Fruit fly (Drosophila melanogaster) whole organism, adult: Measurements from ENCODE around the gene CG1632.
A peak's percentile ranks its signal among the peaks of the same experiment; 100 is the strongest.

ENCODE experiments used
- CG14711 ChIP-seq: fragments of 200-800 bp; sonication (Bioruptor generic); optimal IDR thresholded peaks from 2 replicates; lab custom pipeline; 2018; ENCODE audit warnings: missing biosample characterization, mild to moderate bottlenecking, missing genetic modification characterization, moderate library complexity
- CG33017 ChIP-seq: fragments of 200-800 bp; sonication (Bioruptor generic); optimal IDR thresholded peaks from 2 replicates; lab custom pipeline; 2018; ENCODE audit warnings: missing biosample characterization, mild to moderate bottlenecking, missing genetic modification characterization, moderate library complexity
- CG5204 ChIP-seq: fragments of 200-800 bp; sonication (Bioruptor generic); optimal IDR thresholded peaks from 2 replicates; lab custom pipeline; 2016; ENCODE audit warnings: missing biosample characterization, missing genetic modification characterization
- Hr96 ChIP-seq: fragments of 200-800 bp; sonication (Bioruptor generic); optimal IDR thresholded peaks from 2 replicates; lab custom pipeline; 2016; ENCODE audit warnings: missing biosample characterization, missing genetic modification characterization
- cic ChIP-seq: fragments of 200-800 bp; sonication (Bioruptor generic); optimal IDR thresholded peaks from 2 replicates; lab custom pipeline; 2017; ENCODE audit warnings: missing biosample characterization, mild to moderate bottlenecking, missing genetic modification characterization, moderate library complexity
- kay ChIP-seq: fragments of 200-800 bp; sonication (Bioruptor generic); peaks from one replicate; lab custom pipeline; 2016; ENCODE audit warnings: missing biosample characterization, missing genetic modification characterization, borderline replicate concordance
- pad ChIP-seq: fragments of 200-800 bp; sonication (Bioruptor generic); optimal IDR thresholded peaks from 3 replicates; lab custom pipeline; 2017; ENCODE audit warnings: missing biosample characterization, missing genetic modification characterization, mild to moderate bottlenecking, moderate library complexity, missing genetic modification reagents
- toe ChIP-seq: fragments of 200-800 bp; sonication (Bioruptor generic); optimal IDR thresholded peaks from 2 replicates; lab custom pipeline; 2016; ENCODE audit warnings: missing biosample characterization, missing genetic modification characterization

Gene CG1632

DNA sequence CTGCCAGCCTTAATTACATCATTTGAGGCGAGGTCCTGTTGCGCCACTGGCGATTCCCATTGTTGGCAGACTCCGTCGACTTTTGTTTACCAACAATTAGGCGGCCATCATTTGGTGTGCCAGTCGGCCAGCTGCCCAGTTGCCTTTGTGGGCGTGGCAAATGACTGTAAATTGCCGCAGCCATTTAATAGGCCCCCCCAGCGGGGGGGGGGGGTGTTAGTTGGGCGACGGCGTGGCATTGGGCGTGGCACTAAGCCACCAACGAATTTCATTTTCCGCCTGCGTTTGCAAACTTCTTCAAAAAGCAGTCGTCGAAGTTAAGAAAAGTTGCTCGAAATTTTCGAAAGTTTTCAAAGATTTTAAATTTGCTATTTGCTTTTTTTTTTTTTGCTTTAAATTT is 34.4 kb downstream of the CG1632 start:
- TF ChIP-seq CG5204 (GFP tag; lab: Kevin White, UChicago) (no peak), pad (GFP tag; lab: Kevin White, UChicago) (no peak), CG33017 (no peak), kay (GFP tag; lab: Kevin White, UChicago) (no peak)

DNA sequence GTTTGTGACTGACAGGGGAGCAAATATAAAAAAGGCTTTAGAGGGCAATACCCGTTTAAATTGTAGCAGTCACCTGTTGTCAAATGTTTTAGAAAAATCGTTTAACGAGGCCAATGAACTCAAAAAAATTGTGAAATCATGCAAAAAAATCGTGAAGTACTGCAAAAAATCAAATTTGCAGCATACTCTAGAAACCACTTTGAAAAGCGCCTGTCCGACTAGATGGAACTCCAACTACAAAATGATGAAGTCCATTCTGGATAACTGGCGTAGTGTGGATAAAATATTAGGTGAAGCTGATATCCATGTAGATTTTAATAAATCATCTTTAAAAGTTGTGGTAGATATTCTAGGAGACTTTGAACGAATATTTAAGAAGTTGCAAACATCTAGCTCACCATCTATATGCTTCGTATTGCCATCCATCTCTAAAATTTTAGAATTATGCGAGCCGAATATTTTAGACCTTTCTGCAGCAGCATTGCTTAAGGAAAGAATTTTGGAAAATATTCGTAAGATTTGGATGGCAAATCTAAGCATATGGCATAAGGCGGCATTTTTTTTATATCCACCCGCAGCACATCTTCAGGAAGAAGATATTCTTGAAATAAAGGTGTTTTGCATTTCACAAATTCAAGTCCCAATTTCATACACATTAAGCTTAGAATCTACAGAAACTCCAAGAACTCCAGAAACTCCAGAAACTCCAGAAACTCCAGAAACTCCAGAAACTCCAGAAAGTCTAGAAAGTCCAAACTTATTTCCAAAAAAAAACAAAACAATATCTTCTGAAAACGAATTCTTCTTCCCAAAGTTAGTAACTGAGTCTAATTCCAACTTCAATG is 42.2 kb downstream of the CG1632 start:
- TF ChIP-seq toe (GFP tag; lab: Kevin White, UChicago) (no peak), cic (GFP tag; lab: Kevin White, UChicago) (no peak), CG14711 (tag; lab: Kevin White, UChicago) (peak; percentile 1), Hr96 (GFP tag; lab: Kevin White, UChicago) (peak; percentile 51)

DNA sequence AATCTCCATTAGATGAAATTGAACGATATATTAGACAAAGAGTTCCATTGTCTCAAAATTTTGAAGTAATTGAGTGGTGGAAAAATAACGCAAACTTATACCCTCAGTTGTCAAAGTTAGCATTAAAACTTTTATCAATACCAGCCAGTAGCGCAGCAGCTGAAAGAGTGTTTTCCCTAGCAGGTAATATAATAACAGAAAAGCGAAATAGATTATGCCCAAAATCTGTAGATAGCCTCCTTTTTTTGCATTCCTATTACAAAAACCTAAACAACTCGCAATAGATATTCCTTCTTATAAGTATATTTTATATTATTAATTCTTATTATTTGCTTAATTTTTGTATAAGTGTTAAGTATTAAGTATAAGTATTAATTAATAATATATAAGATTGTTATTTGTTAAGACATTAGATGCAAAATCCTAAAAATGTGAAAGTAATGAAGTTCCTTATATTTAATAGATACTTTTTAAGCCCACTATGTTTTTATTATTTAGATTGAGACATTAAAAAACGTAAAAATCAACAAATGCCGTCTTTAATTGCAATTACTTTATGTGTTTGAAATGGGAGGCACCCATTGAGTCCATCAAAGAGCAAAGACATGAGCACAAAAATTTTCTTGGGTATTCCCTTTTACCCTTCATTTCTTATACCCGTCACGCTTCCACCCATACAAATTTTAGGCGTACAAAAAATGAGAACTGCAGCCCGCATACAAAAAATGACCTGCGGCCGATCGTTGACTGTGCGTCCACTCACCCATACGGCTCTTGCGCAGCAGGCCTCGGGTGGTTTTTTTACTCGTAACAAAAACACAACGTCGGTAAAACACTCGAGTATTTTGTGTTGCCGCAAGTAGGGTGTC is 43.1 kb downstream of the CG1632 start:
- peak; percentile 36 for TF ChIP-seq Hr96 (GFP tag; lab: Kevin White, UChicago)
- TF ChIP-seq kay (GFP tag; lab: Kevin White, UChicago) = peak; percentile 97
